Fruit fly (Drosophila melanogaster) whole organism, adult: ENCODE results near the gene CG6071.

ENCODE experiments used
- CG1620 ChIP-seq: fragments of 200-800 bp; sonication (Bioruptor generic); optimal IDR thresholded peaks from 2 replicates; lab custom pipeline; 2016; ENCODE audit warnings: missing biosample characterization, missing genetic modification characterization
- CG33017 ChIP-seq: fragments of 200-800 bp; sonication (Bioruptor generic); optimal IDR thresholded peaks from 2 replicates; lab custom pipeline; 2018; ENCODE audit warnings: missing biosample characterization, mild to moderate bottlenecking, missing genetic modification characterization, moderate library complexity
- CG7045 ChIP-seq: fragments of 200-800 bp; sonication (Bioruptor generic); optimal IDR thresholded peaks from 2 replicates; lab custom pipeline; 2017; ENCODE audit warnings: missing biosample characterization, mild to moderate bottlenecking, missing genetic modification characterization
- Clk ChIP-seq: fragments of 200-800 bp; sonication (Bioruptor generic); optimal IDR thresholded peaks from 2 replicates; lab custom pipeline; 2017; ENCODE audit warnings: missing biosample characterization, missing genetic modification characterization
- Crg-1 ChIP-seq: fragments of 200-800 bp; sonication (Bioruptor generic); optimal IDR thresholded peaks from 2 replicates; lab custom pipeline; 2016; ENCODE audit warnings: missing biosample characterization, missing genetic modification characterization
- Mnt ChIP-seq: fragments of 200-800 bp; sonication (Bioruptor generic); optimal IDR thresholded peaks from 2 replicates; lab custom pipeline; 2016; ENCODE audit warnings: missing biosample characterization, mild to moderate bottlenecking, missing genetic modification characterization
- cic ChIP-seq: fragments of 200-800 bp; sonication (Bioruptor generic); optimal IDR thresholded peaks from 2 replicates; lab custom pipeline; 2017; ENCODE audit warnings: missing biosample characterization, mild to moderate bottlenecking, missing genetic modification characterization, moderate library complexity
- tj ChIP-seq: fragments of 200-800 bp; sonication (Bioruptor generic); optimal IDR thresholded peaks from 3 replicates; lab custom pipeline; 2017; ENCODE audit warnings: missing biosample characterization, mild to moderate bottlenecking, missing genetic modification characterization, moderate library complexity

- TF ChIP-seq CG33017 (tag; lab: Kevin White, UChicago) (no peak), CG7045 (GFP tag; lab: Kevin White, UChicago) (no peak), Crg-1 (no peak), tj (GFP tag; lab: Kevin White, UChicago) (no peak), CG1620 (GFP tag; lab: Kevin White, UChicago) (no peak), Clk (GFP tag; lab: Kevin White, UChicago) (no peak), Mnt (GFP tag; lab: Kevin White, UChicago) (no peak), cic (no peak)
Measured at dm6 chr3L:11620001-11620400, 25.8 kb downstream of the CG6071 start, which contains the start of gene Muc68Ca.
